Worm (Caenorhabditis elegans) whole organism, L2 larva: ENCODE data around the gene Y82E9BR.20.

Source experiments
- ama-1 ChIP-seq: fragments of 150-350 bp; optimal IDR thresholded peaks from 2 replicates; lab custom pipeline; 2018; ENCODE audit warnings: inconsistent platforms
- elt-3 ChIP-seq: sonication (generic microtip); optimal IDR thresholded peaks from 2 replicates; lab custom pipeline; 2017; ENCODE audit warnings: missing biosample characterization, missing genetic modification characterization
- sem-4 ChIP-seq: fragments of 150-350 bp; optimal IDR thresholded peaks from 2 replicates; lab custom pipeline; 2014; ENCODE audit warnings: missing biosample characterization, missing genetic modification reagents, missing genetic modification characterization

DNA sequence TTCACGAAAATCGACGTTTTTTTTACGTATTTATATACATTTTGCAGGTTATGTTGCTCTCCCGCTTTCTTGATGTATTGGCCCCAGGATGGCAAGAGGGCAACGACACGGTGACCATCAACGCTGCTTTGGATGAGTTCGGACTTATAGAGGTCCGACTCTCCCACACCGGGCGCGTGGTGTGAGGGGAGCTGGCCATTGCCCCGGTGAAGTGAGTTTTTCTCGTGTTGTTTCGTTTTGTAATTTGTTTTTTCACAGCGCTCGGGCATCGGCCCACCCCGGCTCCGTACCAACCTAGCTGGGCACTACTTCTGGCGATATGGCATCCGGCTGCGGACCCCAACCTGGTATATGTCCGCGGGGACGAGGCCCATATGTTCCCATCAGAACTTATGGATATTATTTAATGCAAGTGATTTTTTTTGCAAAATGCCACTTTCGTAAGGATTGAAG lies at the start of gene Y82E9BR.20:
- TF ChIP-seq ama-1 (lab: Kevin White, UChicago) = no peak
- TF ChIP-seq elt-3 (tag; lab: Kevin White, UChicago) = no peak
- no peak for TF ChIP-seq sem-4 (tag; lab: Kevin White, UChicago)
